Fruit fly (Drosophila melanogaster) whole organism: Measurements from ENCODE around the gene Phs.

Experiments used
- CG8478 ChIP-seq: fragments of >200 bp; optimal IDR thresholded peaks from 2 replicates; lab custom pipeline; 2018; ENCODE audit warnings: inconsistent platforms
- EcR ChIP-seq, 2 experiments: fragments of >200 bp; optimal IDR thresholded peaks; 2 replicates each; lab custom pipeline; 2017; ENCODE audit warnings: missing biosample characterization in 2 of 2, missing genetic modification characterization in 2 of 2, missing genetic modification reagents in 2 of 2
- pan ChIP-seq: fragments of >200 bp; optimal IDR thresholded peaks from 2 replicates; lab custom pipeline; 2017
- psq ChIP-seq: fragments of >200 bp; optimal IDR thresholded peaks from 2 replicates; lab custom pipeline; 2017
- usp ChIP-seq: fragments of >200 bp; optimal IDR thresholded peaks from 2 replicates; lab custom pipeline; 2017; ENCODE audit warnings: missing biosample characterization, missing genetic modification characterization, mixed read lengths

- TF ChIP-seq psq (lab: Kevin White, UChicago) (no peak), EcR (GFP tag; optimal IDR thresholded peaks at IDR 0.05; lab: Kevin White, UChicago) (no peak), CG8478 (lab: Kevin White, UChicago) (no peak), pan (lab: Kevin White, UChicago) (peak; percentile 1), usp (GFP tag; lab: Kevin White, UChicago) (no peak)
Observed at dm6 chr3L:15594093-15594653, 25.5 kb upstream of the Phs start.
